Worm (Caenorhabditis elegans) whole organism, mixed stage, embryonic: ENCODE measurements around the gene oxi-1.

Source experiments
- elt-3 ChIP-seq: fragments of 150-350 bp; optimal IDR thresholded peaks from 2 replicates; lab custom pipeline; 2014; ENCODE audit warnings: missing biosample characterization, missing genetic modification characterization
- lin-13 ChIP-seq: fragments of 150-350 bp; optimal IDR thresholded peaks from 2 replicates; lab custom pipeline; 2014; ENCODE audit warnings: missing biosample characterization, missing genetic modification characterization
- nhr-12 ChIP-seq: fragments of 150-350 bp; optimal IDR thresholded peaks from 2 replicates; lab custom pipeline; 2014; ENCODE audit warnings: missing biosample characterization, missing genetic modification characterization

ce11 chrIII:10894220-10894619, 36.1 kb downstream of the oxi-1 start, which contains the start of gene fbxb-87:
- TF ChIP-seq elt-3 (tag; lab: Kevin White, UChicago), result no peak
- no peak for TF ChIP-seq lin-13
- no peak for TF ChIP-seq nhr-12 (tag; lab: Kevin White, UChicago)
